Worm (Caenorhabditis elegans) whole organism, mixed stage, embryonic: ENCODE measurements around the gene F22F4.4.

Experiments used
- blmp-1 ChIP-seq: fragments of 150-350 bp; optimal IDR thresholded peaks from 2 replicates; lab custom pipeline; 2014; ENCODE audit warnings: missing biosample characterization, missing genetic modification characterization
- ham-2 ChIP-seq: fragments of 200-800 bp; sonication (Bioruptor generic); optimal IDR thresholded peaks from 2 replicates; lab custom pipeline; 2018; ENCODE audit warnings: mild to moderate bottlenecking, missing genetic modification characterization, missing compliant biosample characterization
- lin-32 ChIP-seq: fragments of 200-800 bp; sonication (Bioruptor generic); optimal IDR thresholded peaks from 2 replicates; lab custom pipeline; 2018; ENCODE audit warnings: mild to moderate bottlenecking, missing genetic modification characterization, missing compliant biosample characterization
- lsy-2 ChIP-seq: fragments of 150-350 bp; optimal IDR thresholded peaks from 2 replicates; lab custom pipeline; 2014; ENCODE audit warnings: missing biosample characterization, missing genetic modification characterization
- unc-39 ChIP-seq: fragments of 150-350 bp; optimal IDR thresholded peaks from 2 replicates; lab custom pipeline; 2014; ENCODE audit warnings: missing biosample characterization, missing genetic modification characterization
- zip-8 ChIP-seq: fragments of 150-350 bp; optimal IDR thresholded peaks from 2 replicates; lab custom pipeline; 2014; ENCODE audit warnings: missing biosample characterization, missing genetic modification characterization
- ztf-11 ChIP-seq: fragments of 150-350 bp; optimal IDR thresholded peaks from 2 replicates; lab custom pipeline; 2014; ENCODE audit warnings: missing biosample characterization, missing genetic modification characterization

DNA sequence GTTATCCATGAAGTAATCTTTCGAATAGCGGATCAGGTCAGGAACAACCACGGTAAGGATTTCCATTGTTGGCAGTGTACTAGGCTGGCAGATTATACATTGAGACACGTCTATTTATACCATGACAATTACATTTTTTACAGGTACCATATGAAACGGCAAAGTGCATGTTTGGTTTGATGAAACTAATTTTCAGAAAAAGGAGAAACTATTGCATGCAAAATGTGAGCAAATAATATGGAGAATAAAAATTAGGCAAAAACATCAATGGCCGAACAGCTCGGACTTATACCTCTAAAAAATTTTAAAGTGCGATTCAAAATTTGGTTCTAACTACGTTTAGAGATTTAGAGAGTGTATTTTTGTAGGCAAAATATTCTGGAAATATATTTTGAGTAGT, 8.6 kb downstream of the F22F4.4 start, which contains the start of gene F22F4.5:
- no peak for TF ChIP-seq blmp-1 (tag; lab: Kevin White, UChicago)
- no peak for TF ChIP-seq zip-8 (tag; lab: Kevin White, UChicago)
- no peak for TF ChIP-seq ztf-11 (tag; lab: Kevin White, UChicago)
- no peak for TF ChIP-seq unc-39 (tag; lab: Kevin White, UChicago)
- no peak for TF ChIP-seq lsy-2
- TF ChIP-seq ham-2 (GFP tag; lab: Kevin White, UChicago) = no peak
- TF ChIP-seq lin-32 (GFP tag; lab: Kevin White, UChicago) = no peak
